Fruit fly (Drosophila melanogaster) S2 (cell line): ENCODE results near the gene Nle.

Experiments used
- CG8478 ChIP-seq: fragments of >200 bp; optimal IDR thresholded peaks from 2 replicates; lab custom pipeline; 2018
- CTCF ChIP-seq, 2 experiments: fragments of >200 bp; optimal IDR thresholded peaks; 2 replicates each; lab custom pipeline; 2018

The Nle gene

DNA sequence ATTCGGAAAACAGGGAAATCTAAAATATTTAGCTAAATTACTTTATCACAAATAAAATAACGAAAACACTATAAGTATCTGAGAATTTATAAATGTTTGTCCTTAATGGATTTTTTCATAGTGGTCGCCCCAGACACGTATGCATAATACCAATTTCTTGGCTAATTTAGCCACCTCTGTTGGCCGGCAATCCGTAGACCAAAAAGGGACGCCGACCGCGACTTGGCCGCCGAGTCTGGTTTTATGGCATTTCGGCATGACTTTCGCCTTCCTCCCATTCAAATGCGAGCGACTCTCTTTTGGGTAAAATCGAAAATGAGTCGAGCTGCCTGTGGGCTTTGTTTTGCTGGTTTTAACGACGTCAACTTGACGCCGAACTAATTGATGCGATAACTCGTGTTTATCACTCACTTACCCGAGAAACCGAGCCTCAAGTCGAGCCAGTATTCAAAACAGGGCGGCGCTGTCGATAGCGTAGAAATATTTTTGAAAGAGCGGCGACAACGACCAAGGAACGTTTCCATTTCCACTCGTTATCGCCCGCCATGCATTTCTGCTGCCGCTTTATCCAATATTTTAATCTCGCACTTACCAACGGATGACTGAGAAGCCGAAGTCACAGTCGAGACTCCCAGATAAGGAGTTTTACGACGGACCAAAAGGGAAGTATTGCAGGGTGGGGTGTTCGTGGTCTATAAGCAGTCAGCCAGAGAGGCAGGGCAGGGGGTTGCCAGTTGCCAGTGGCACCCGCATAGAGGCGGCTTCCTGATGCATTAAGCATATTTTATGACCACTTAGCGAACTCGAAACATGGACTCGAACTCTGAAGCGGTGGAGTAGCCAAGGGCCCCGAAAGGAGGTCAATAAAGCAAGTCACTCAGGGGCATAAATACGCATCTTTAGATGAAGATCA is 48.7 kb downstream of the Nle start:
- TF ChIP-seq CG8478 (no peak), CTCF (optimal IDR thresholded peaks at IDR 0.05; lab: Kevin White, UChicago) (no peak)

DNA sequence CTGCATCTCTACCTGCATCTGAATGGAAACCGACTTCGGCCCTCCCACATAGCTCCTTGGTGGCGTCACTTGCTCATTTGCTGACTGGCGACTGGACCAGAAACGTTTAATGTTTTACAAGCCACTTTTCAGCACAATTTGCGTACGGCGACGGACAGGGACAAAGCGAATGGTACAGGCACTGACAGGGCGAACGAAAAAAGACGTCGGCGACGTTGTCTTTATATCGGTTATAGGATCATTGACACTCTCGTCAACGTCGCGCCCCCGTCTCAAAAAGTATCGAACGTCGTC is 49.4 kb downstream of the Nle start:
- TF ChIP-seq CG8478 (no peak), CTCF (optimal IDR thresholded peaks at IDR 0.05; lab: Kevin White, UChicago) (no peak)

DNA sequence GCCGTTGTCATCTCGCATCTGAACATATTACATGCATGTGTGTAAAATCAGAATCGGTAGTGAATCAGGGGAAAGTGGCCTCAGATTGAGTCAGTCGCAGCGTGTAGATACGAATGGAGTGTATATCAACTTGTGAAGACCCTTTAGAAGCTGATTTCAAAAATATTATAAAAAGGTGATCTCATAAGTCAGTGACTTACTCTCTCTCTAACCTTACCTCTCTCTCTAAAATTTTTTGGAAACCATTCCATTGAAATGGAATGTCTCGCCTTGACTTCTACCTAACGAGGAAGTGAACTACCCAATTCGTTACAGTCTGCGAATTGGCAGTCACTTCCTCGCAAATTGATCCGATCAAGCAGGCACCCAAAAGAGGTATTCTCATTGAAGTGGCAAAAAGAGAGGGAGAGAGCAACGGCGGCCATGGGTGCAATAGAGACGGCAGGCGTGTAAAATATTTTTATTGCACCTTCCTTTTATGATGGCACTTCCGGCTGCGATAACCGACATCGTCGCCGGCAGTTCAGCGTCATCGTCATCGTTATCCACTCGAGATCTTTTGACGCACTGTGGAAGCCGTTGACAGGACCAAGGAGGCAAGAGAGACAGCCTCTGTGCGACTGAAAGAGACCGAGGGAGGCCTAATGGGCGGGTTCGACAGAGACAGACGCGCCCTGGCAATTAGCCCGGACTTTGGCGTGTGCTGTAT is 49.9 kb downstream of the Nle start:
- TF ChIP-seq CTCF (optimal IDR thresholded peaks at IDR 0.05; lab: Kevin White, UChicago) (no peak), CG8478 (no peak)
